Fruit fly (Drosophila melanogaster) whole organism, larva: Measurements from ENCODE around the gene bmm.

Source experiments
- noc ChIP-seq: fragments of 200-800 bp; sonication (Bioruptor generic); optimal IDR thresholded peaks from 3 replicates; lab custom pipeline; 2019; ENCODE audit warnings: missing biosample characterization, mild to moderate bottlenecking, missing genetic modification characterization, moderate library complexity

The bmm gene

dm6 chr3L:14782626-14783362 is 3.4 kb downstream of the bmm start:
- TF ChIP-seq noc (tag; lab: Kevin White, UChicago) = peak; percentile 0

- TF ChIP-seq noc (tag; lab: Kevin White, UChicago) = no peak
Measured at dm6 chr3L:14781863-14782218, 4.4 kb downstream of the bmm start.

DNA sequence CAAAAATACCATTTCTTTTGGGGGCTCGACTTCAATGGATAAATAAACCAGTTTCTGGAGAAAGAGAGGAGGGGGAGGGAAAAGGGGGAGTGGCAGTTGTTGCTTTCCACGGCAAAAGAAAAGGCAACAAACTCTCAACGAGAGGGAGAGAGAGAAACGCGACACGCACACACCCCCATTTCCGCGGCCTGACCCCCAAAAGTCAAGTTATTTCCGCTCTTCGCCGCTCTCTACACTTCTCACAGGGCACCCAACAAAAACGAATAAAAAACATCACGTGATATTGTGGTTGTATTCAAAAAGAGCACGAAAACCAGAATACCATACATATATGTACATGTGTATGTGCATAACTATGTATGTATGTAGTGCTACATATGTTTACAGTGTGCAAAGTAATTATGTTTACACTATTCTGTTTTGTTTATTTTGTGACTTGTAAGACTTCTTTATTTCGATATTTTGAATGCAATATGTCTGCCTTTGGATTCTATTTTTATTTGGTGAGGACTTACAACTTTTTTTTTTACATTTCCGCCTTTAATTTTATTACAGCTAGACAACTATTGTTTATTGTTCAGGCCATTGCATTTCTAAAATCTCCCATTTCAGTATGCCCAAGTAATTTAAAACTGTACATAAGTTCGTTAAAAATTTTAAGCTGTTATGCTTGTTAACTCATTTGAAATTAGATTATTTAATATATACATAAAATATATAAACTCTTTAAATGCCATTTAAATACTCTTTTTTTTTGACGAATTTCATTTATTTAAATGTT is 4.9 kb downstream of the bmm start:
- no peak for TF ChIP-seq noc (tag; lab: Kevin White, UChicago)

DNA sequence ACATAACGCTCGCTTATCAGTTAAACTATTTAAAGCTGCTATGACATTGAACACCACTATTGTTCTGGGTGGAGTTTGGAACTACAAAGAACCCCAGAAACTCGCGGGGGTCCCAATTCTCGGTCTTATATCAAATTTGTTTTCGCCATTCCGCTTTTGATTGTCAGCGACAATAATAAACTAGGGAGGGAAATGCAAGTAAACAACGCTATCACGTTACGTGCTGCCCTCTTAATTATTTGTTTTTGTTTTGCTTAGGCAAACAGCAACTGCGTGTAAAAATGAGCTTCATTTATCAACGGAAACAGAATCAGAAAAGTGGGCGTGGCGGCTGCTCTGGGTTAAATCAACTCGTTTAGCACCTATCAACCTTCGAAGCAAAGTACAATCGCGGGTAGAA is 6.0 kb downstream of the bmm start:
- no peak for TF ChIP-seq noc (tag; lab: Kevin White, UChicago)

- peak; percentile 45 for TF ChIP-seq noc (tag; lab: Kevin White, UChicago)
Measured at dm6 chr3L:14779289-14779688, 6.9 kb downstream of the bmm start.

DNA sequence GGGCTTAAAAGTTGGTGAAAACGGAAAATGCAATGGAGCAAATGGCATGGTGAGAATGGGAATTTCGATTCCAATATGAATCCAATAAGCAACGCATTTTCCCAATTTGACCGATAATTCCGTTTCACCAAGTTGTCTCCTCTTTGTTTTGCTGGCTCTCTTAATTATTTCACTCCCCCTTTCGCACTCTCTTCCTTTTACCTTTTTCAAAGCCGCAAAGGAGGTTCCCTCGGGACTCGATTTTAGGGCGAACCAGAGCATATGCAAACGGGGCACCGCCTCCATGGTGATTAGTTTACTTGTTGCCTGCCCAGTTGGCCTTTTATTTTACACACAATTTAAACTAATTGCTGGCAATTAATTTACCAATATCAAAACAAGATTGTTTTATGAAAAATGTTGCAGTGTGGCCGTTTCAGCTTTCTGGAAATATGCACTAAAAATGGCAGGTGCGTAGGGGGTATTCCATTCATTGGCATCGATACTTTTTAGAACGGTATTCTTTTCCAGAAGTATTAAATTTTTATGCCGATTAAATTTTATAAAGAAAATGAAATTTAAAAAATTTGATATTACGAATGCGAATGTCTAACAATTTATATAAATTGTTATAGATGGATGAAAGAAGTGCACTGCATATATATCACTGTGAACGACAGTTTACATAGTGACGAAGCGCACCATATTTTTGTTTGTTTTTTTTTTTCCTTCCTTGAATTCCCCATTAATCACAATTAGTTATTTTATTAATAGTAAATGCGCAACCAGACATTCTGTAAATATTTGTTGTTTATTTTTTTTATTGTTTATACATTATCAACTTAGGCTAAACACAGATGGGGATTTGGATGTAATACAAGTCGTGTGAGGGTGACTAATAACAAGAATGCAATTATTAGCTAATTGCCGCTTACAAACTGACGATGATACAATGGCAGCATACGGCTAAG is 10.2 kb downstream of the bmm start, which contains the start of gene mop:
TSS of gene mop (minus strand) at position 419 of the 950 bp plus-strand sequence.
- no peak for TF ChIP-seq noc (tag; lab: Kevin White, UChicago)

DNA sequence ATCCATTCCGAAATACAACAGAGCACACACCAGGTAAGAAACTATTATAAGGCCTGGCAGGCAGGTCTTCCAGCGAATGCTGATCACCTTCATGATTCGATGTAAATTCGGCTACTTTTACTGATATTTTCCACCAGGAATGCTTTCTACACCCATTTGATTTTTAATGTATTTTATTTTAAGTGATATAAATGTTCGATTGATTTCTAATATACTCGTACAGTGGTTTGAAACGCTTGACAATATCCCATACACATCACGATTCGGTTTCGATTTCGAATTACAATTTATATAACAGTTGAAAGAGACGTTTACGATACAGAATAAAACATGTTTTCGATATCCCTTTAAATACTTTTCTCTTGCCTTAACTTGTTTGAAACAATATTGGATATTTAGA is 17.0 kb downstream of the bmm start, which contains the start of gene Mgat4b:
TSS of gene Mgat4b (minus strand) at position 101 of the 400 bp plus-strand sequence.
- TF ChIP-seq noc (tag; lab: Kevin White, UChicago) = no peak

DNA sequence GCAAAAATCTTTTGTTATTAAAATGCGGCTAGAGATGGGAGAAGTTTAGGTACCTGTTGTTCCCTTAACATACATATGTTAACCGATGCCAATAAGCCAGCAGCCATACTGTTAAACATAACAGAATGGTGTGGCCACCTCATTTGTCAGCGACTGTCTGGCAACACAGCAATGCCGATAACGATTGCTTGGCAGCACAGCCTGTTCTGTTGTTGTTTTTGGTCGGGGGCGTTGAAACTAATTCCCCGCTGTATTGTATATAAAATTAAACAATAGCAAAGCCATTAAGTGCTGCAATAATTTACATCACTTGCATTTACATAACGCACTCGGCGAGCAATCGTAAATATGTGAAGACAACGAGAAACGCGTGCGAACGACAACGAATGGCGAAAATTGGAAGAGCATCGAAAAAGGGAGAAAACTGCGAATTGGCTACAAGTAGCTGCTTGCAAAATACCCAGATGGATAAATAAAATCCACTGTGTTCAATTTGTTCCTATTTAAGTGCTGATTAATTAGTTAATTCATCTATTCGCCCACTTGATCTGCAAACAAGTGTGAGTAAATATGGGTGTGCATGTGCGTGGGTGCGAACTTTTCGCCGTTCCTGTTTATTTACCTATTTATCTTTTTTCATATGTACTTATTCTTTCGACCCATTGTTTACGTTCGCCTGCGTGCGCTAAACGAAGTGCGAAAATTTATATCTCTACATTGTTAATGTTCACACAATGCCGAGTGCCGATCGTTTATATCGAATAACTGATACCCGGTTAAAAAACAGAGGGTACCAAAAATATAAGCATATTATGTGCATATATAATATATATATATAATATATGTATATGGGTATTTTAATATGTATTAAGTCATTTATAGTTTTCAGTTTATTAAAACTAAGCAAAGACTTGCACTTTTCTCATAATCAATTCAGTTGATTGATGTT is 24.1 kb downstream of the bmm start, which contains the start of the genes Tsen34 and Mgat4a:
TSS of gene Tsen34 (minus strand) at position 8 of the 949 bp plus-strand sequence.
TSS of gene Mgat4a (plus strand) at position 192 of the 949 bp plus-strand sequence.
- TF ChIP-seq noc (tag; lab: Kevin White, UChicago) = peak; percentile 88

dm6 chr3L:14760949-14761348 is 25.3 kb downstream of the bmm start, which contains the start of gene Trl:
Gene Trl (minus strand): TSS chr3L:14761049.
- no peak for TF ChIP-seq noc (tag; lab: Kevin White, UChicago)

DNA sequence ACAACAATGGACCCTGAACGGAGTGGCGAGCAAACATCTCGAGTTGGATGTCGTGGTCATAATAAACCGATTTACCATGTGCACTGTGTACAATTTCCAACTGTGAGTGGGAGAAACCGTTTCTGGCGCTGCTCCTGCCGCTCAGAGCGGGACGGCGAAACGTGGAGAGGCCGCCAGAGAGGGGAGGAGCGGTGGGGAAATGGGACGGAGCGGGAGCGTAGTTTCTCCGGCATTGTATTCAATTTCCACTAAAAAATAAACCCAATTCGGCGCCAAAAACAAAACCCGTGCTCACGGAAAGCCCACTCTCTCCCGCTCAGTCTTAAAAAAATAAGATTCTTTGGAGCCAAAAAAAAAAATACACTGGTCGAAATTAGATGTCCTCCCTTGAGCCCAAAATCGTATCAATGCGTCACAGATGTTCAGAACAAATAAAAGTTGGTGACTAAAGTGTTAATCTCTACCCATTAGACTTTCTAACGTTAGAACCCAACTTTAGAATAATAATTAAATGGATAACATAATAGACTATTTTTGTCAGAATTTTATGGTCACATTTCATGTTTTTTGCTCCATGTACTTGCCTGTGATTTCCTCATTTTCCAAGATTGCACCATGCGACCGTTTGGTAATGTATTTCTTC is 26.1 kb downstream of the bmm start:
- TF ChIP-seq noc (tag; lab: Kevin White, UChicago) = peak; percentile 21

DNA sequence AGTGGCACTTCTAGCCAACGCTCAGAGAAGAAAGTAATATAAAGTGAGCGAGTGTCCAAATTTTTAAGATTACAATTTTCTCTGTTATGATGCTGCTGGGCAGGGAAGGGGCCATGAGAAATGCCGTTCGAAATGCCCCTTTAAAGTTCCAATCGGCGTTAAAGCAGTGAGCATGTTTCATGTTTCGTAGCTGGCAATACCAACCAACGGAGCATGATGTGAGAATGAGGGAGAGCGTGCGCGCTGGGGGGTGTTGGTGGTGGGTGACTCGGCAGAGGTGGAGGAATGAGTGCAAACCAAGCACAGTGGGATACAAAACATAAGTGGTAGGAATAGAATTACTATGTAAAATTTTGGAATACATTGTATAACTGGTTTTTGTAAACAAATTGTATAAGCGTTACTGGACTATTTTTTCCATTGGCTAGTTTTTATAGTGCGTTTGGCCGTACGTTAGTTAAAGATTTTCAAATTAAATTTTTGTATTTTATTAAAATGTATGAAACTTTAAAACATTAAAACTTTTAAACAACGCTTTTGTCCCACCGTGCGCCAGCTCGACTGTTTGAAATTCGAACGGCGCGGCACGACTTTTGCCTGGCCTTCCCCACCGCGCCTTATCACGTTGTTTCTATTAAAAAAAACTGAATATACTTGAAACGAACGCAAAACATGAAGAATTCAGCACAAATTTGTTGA is 27.0 kb downstream of the bmm start:
- peak; percentile 100 for TF ChIP-seq noc (tag; lab: Kevin White, UChicago)

dm6 chr3L:14758730-14759096 is 27.5 kb downstream of the bmm start:
- no peak for TF ChIP-seq noc (tag; lab: Kevin White, UChicago)
